Fruit fly (Drosophila melanogaster): Measurements from ENCODE around the gene a10.
A peak's percentile ranks its signal among the peaks of the same experiment; 100 is the strongest.

The a10 gene

dm6 chr3L:17003251-17004171 is 20.0 kb downstream of the a10 start:
- TF ChIP-seq usp (GFP tag; optimal IDR thresholded peaks at IDR 0.05): no peak
- TF ChIP-seq woc (GFP tag; optimal IDR thresholded peaks at IDR 0.05): no peak
- TF ChIP-seq Myc (optimal IDR thresholded peaks at IDR 0.05): no peak
- TF ChIP-seq CG9705 (GFP tag; optimal IDR thresholded peaks at IDR 0.05): no peak
- TF ChIP-seq Hnf4 (GFP tag; optimal IDR thresholded peaks at IDR 0.05): peak; percentile 22
- TF ChIP-seq Rel (GFP tag; optimal IDR thresholded peaks at IDR 0.05): no peak
- TF ChIP-seq Rel (tag; optimal IDR thresholded peaks at IDR 0.05): peak; percentile 77
- TF ChIP-seq Hr78 (GFP tag; optimal IDR thresholded peaks at IDR 0.05): no peak
- no peak for TF ChIP-seq N (GFP tag; optimal IDR thresholded peaks at IDR 0.05)
- peak; percentile 12 for TF ChIP-seq Vsx2 (GFP tag; optimal IDR thresholded peaks at IDR 0.05; ENCODE audit: partially characterized antibody)
- peak; percentile 41 for TF ChIP-seq OdsH (GFP tag; optimal IDR thresholded peaks at IDR 0.05)
- TF ChIP-seq dsf (GFP tag; optimal IDR thresholded peaks at IDR 0.05; ENCODE audit: borderline replicate concordance): no peak
- TF ChIP-seq CrebA (GFP tag; optimal IDR thresholded peaks at IDR 0.05; ENCODE audit: borderline replicate concordance): no peak
- TF ChIP-seq sv (GFP tag; optimal IDR thresholded peaks at IDR 0.05): no peak
- TF ChIP-seq foxo (GFP tag; optimal IDR thresholded peaks at IDR 0.05): peak in 1 of 2 experiments; percentile 27
- TF ChIP-seq Dif (GFP tag; optimal IDR thresholded peaks at IDR 0.05; ENCODE audit: partially characterized antibody): no peak
- no peak for TF ChIP-seq jim (GFP tag; optimal IDR thresholded peaks at IDR 0.05)
- TF ChIP-seq Mio (GFP tag; optimal IDR thresholded peaks at IDR 0.05): no peak
- no peak for TF ChIP-seq CG32264 (GFP tag; optimal IDR thresholded peaks at IDR 0.05)
- TF ChIP-seq lola (GFP tag; optimal IDR thresholded peaks at IDR 0.05): no peak
- no peak for TF ChIP-seq br (GFP tag; optimal IDR thresholded peaks at IDR 0.05)
- no peak for TF ChIP-seq Abd-B (GFP tag; optimal IDR thresholded peaks at IDR 0.05)
- no peak for TF ChIP-seq brk (GFP tag; optimal IDR thresholded peaks at IDR 0.05)
- TF ChIP-seq psq (GFP tag; optimal IDR thresholded peaks at IDR 0.05): no peak
- TF ChIP-seq sage (GFP tag; optimal IDR thresholded peaks at IDR 0.05): no peak
- TF ChIP-seq Dfd (GFP tag; optimal IDR thresholded peaks at IDR 0.05): no peak
- peak; percentile 20 for TF ChIP-seq HLH106 (tag; optimal IDR thresholded peaks at IDR 0.05)
- TF ChIP-seq Hr83 (GFP tag; optimal IDR thresholded peaks at IDR 0.05; ENCODE audit: poor library complexity, severe bottlenecking): peak; percentile 8
- no peak for TF ChIP-seq dmrt93B (GFP tag; optimal IDR thresholded peaks at IDR 0.05)
- TF ChIP-seq tai (GFP tag; optimal IDR thresholded peaks at IDR 0.05): no peak
- peak; percentile 37 for TF ChIP-seq h (GFP tag; optimal IDR thresholded peaks at IDR 0.05)
- no peak for TF ChIP-seq fru (GFP tag; optimal IDR thresholded peaks at IDR 0.05)
- peak; percentile 51 for TF ChIP-seq rgr (GFP tag; optimal IDR thresholded peaks at IDR 0.05)
- peak; percentile 21 for TF ChIP-seq Sp1 (GFP tag; optimal IDR thresholded peaks at IDR 0.05)
- TF ChIP-seq pan (optimal IDR thresholded peaks at IDR 0.05): no peak
- no peak for TF ChIP-seq dl (GFP tag; optimal IDR thresholded peaks at IDR 0.05; ENCODE audit: insufficient read depth in 1 of 2, partially characterized antibody in 2 of 2)
- no peak for TF ChIP-seq GATAd (GFP tag; optimal IDR thresholded peaks at IDR 0.05)
- TF ChIP-seq Jra (GFP tag; optimal IDR thresholded peaks at IDR 0.05): no peak
- no peak for TF ChIP-seq ey (GFP tag; optimal IDR thresholded peaks at IDR 0.05)

- no peak for TF ChIP-seq CG9705 (GFP tag; optimal IDR thresholded peaks at IDR 0.05)
- TF ChIP-seq dl (GFP tag; optimal IDR thresholded peaks at IDR 0.05; ENCODE audit: insufficient read depth in 1 of 2, partially characterized antibody in 2 of 2): no peak
- no peak for TF ChIP-seq Mio (GFP tag; optimal IDR thresholded peaks at IDR 0.05)
- TF ChIP-seq Abd-B (GFP tag; optimal IDR thresholded peaks at IDR 0.05): no peak
- TF ChIP-seq Hr78 (GFP tag; optimal IDR thresholded peaks at IDR 0.05): no peak
- no peak for TF ChIP-seq h (GFP tag; optimal IDR thresholded peaks at IDR 0.05)
- peak; percentile 10 for TF ChIP-seq OdsH (GFP tag; optimal IDR thresholded peaks at IDR 0.05)
- TF ChIP-seq Sp1 (GFP tag; optimal IDR thresholded peaks at IDR 0.05): no peak
- no peak for TF ChIP-seq Vsx2 (GFP tag; optimal IDR thresholded peaks at IDR 0.05; ENCODE audit: partially characterized antibody)
- TF ChIP-seq Hr83 (GFP tag; optimal IDR thresholded peaks at IDR 0.05; ENCODE audit: poor library complexity, severe bottlenecking): peak; percentile 69
- TF ChIP-seq Rel (GFP tag; optimal IDR thresholded peaks at IDR 0.05): peak; percentile 53
- TF ChIP-seq Rel (tag; optimal IDR thresholded peaks at IDR 0.05): peak; percentile 85
- no peak for TF ChIP-seq Hnf4 (GFP tag; optimal IDR thresholded peaks at IDR 0.05)
Measured at dm6 chr3L:17002140-17002849, 21.2 kb downstream of the a10 start.

All from whole organism, wandering third instar larva.